Worm (Caenorhabditis elegans): ENCODE data around the gene K11G12.6.

K11G12.6 gene

DNA sequence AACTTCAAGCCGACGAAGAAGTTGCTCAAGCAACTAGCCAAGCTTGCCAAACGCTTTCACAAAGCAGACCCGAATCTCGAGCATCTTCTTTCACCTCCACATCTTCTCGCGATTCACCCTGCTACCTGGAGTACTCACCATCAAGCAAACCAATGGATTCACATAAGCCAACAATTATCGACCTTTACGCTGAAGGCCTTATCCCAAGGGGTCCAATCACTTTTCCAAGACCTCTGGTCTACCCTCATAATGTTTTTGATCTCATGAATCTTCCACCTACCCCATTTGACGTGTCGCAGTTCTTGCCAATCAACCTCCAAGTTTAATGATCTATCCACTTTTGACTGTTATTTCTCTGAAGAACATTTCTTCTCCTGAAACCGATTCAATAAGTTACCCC lies 13.9 kb upstream of the K11G12.6 start:
- TF ChIP-seq snpc-4 (GFP tag; optimal IDR thresholded peaks at IDR 0.05), result no peak
- TF ChIP-seq snpc-4 (tag; optimal IDR thresholded peaks at IDR 0.05), result no peak
- TF ChIP-seq zfh-2 (GFP tag; conservative IDR thresholded peaks at IDR 0.05), result no peak
- TF ChIP-seq ceh-79 (tag; optimal IDR thresholded peaks at IDR 0.05), result no peak
- no peak for TF ChIP-seq chd-7 (tag; optimal IDR thresholded peaks at IDR 0.05)
- no peak for TF ChIP-seq lsl-1 (GFP tag; optimal IDR thresholded peaks at IDR 0.05)
- no peak for TF ChIP-seq F52B5.7 (tag; optimal IDR thresholded peaks at IDR 0.05)
- no peak for TF ChIP-seq somi-1 (GFP tag; optimal IDR thresholded peaks at IDR 0.05)
- no peak for TF ChIP-seq attf-6 (GFP tag; IDR thresholded peaks at IDR 0.05)
- TF ChIP-seq ceh-27 (GFP tag; optimal IDR thresholded peaks at IDR 0.05), result no peak
- TF ChIP-seq B0019.2 (GFP tag; conservative IDR thresholded peaks at IDR 0.05), result no peak
- no peak for TF ChIP-seq dpff-1 (tag; optimal IDR thresholded peaks at IDR 0.05)
- TF ChIP-seq dpl-1 (GFP tag; optimal IDR thresholded peaks at IDR 0.05), result no peak
- no peak for TF ChIP-seq K11D2.4 (GFP tag; IDR thresholded peaks at IDR 0.05)
- 0 out of 2 replicates have a peak, but pooled peaks have one; percentile 6 for TF ChIP-seq Y95B8A.8 (GFP tag; IDR thresholded peaks at IDR 0.05)
- 0 out of 2 replicates have a peak, but pooled peaks have one; percentile 18 for TF ChIP-seq hmg-20 (GFP tag; IDR thresholded peaks at IDR 0.05)
- no peak for TF ChIP-seq nhr-27 (tag; optimal IDR thresholded peaks at IDR 0.05)
- TF ChIP-seq ama-1 (optimal IDR thresholded peaks at IDR 0.05), result peak; percentile 17
- TF ChIP-seq ama-1 (GFP tag; optimal IDR thresholded peaks at IDR 0.05), result no peak
- no peak for TF ChIP-seq cebp-2 (GFP tag; IDR thresholded peaks at IDR 0.05)
- TF ChIP-seq zim-3 (tag; optimal IDR thresholded peaks at IDR 0.05), result no peak

DNA sequence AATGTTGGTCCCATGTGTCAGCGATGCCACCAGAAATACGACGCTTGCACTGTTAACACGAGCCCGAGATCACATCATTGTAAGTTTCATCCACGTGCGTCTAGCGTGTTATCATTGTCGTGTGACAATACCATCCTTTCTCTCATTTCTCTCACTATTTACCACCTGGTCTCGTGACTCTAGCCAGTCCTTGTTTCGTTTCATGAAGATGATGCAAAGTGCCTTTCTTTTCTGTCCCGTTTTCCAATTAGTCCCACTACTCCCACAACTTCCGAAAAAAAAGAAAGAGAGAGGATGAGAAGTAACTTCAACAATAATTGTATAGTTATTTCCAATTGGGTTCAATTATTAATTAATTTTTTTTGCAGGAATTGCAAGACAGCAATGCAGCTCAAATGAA lies 13.4 kb upstream of the K11G12.6 start:
- TF ChIP-seq tbx-9 (tag; optimal IDR thresholded peaks at IDR 0.05; ENCODE audit: borderline replicate concordance) (no peak), lsl-1 (GFP tag; optimal IDR thresholded peaks at IDR 0.05) (no peak), atf-7 (tag; optimal IDR thresholded peaks at IDR 0.05) (no peak), mxl-1 (tag; optimal IDR thresholded peaks at IDR 0.05) (no peak), ztf-26 (tag; optimal IDR thresholded peaks at IDR 0.05) (no peak), ceh-58 (GFP tag; IDR thresholded peaks at IDR 0.05) (no peak), rcor-1 (GFP tag; IDR thresholded peaks at IDR 0.05) (no peak), unc-130 (GFP tag; optimal IDR thresholded peaks at IDR 0.05) (no peak), cebp-1 (GFP tag; IDR thresholded peaks at IDR 0.05) (no peak), cebp-1 (tag; optimal IDR thresholded peaks at IDR 0.05) (peak; percentile 21), nhr-90 (tag; optimal IDR thresholded peaks at IDR 0.05) (no peak), bed-2 (GFP tag; IDR thresholded peaks at IDR 0.05) (no peak), egl-44 (GFP tag; IDR thresholded peaks at IDR 0.05) (no peak), ZK185.1 (tag; optimal IDR thresholded peaks at IDR 0.05; ENCODE audit: poor library complexity, severe bottlenecking) (peak; percentile 36), xnd-1 (tag; optimal IDR thresholded peaks at IDR 0.05) (no peak), T26A5.8 (tag; optimal IDR thresholded peaks at IDR 0.05) (no peak), nfyb-1 (GFP tag; IDR thresholded peaks at IDR 0.05) (no peak), attf-5 (GFP tag; optimal IDR thresholded peaks at IDR 0.05) (no peak), F23B12.7 (tag; optimal IDR thresholded peaks at IDR 0.05; ENCODE audit: insufficient read depth) (no peak), rpc-1 (optimal IDR thresholded peaks at IDR 0.05) (no peak), rpc-1 (tag; optimal IDR thresholded peaks at IDR 0.05) (no peak), lin-26 (GFP tag; IDR thresholded peaks at IDR 0.05) (no peak), C06A6.2 (GFP tag; conservative IDR thresholded peaks at IDR 0.05) (peak; percentile 60; the same call in 1 of the 2 replicates), nfya-1 (tag; optimal IDR thresholded peaks at IDR 0.05; ENCODE audit: borderline replicate concordance, insufficient read depth) (no peak), nhr-80 (tag; optimal IDR thresholded peaks at IDR 0.05) (peak; percentile 51), cebp-2 (GFP tag; IDR thresholded peaks at IDR 0.05) (no peak), zim-3 (tag; optimal IDR thresholded peaks at IDR 0.05) (no peak), die-1 (tag; optimal IDR thresholded peaks at IDR 0.05) (no peak), F33H1.4 (GFP tag; IDR thresholded peaks at IDR 0.05) (no peak), C17E4.6 (GFP tag; IDR thresholded peaks at IDR 0.05) (no peak), ceh-91 (GFP tag; IDR thresholded peaks at IDR 0.05) (no peak), attf-3 (GFP tag; conservative IDR thresholded peaks at IDR 0.05) (no peak), F57C9.4 (tag; optimal IDR thresholded peaks at IDR 0.05) (no peak)
